Worm (Caenorhabditis elegans) whole organism, L1 larva: ENCODE data around the gene ZC190.4.

Experiments
- aly-2 ChIP-seq: fragments of 150-350 bp; optimal IDR thresholded peaks from 2 replicates; lab custom pipeline; 2014; ENCODE audit warnings: missing biosample characterization, missing genetic modification characterization
- ama-1 ChIP-seq: fragments of 150-350 bp; optimal IDR thresholded peaks from 2 replicates; lab custom pipeline; 2014
- elt-2 ChIP-seq: sonication (generic microtip); optimal IDR thresholded peaks from 2 replicates; lab custom pipeline; 2016; ENCODE audit warnings: missing genetic modification characterization, mild to moderate bottlenecking, inconsistent platforms, missing compliant biosample characterization, missing genetic modification reagents
- fkh-10 ChIP-seq: sonication (generic microtip); optimal IDR thresholded peaks from 2 replicates; lab custom pipeline; 2017; ENCODE audit warnings: missing biosample characterization, missing genetic modification reagents, missing genetic modification characterization
- hpl-2 ChIP-seq: fragments of 150-350 bp; optimal IDR thresholded peaks from 2 replicates; lab custom pipeline; 2014; ENCODE audit warnings: missing biosample characterization, missing genetic modification reagents, missing genetic modification characterization
- mab-9 ChIP-seq: fragments of 200-800 bp; sonication (Bioruptor generic); IDR thresholded peaks from 2 replicates; pipeline ENCODE4 v1.3.6; 2022; ENCODE audit warnings: missing genetic modification reagents, missing genetic modification characterization, missing compliant biosample characterization
- nhr-76 ChIP-seq: sonication (generic microtip); optimal IDR thresholded peaks from 2 replicates; lab custom pipeline; 2017; ENCODE audit warnings: missing biosample characterization, missing genetic modification characterization
- nhr-77 ChIP-seq: fragments of 150-350 bp; optimal IDR thresholded peaks from 2 replicates; lab custom pipeline; 2014; ENCODE audit warnings: missing biosample characterization, missing genetic modification characterization

DNA sequence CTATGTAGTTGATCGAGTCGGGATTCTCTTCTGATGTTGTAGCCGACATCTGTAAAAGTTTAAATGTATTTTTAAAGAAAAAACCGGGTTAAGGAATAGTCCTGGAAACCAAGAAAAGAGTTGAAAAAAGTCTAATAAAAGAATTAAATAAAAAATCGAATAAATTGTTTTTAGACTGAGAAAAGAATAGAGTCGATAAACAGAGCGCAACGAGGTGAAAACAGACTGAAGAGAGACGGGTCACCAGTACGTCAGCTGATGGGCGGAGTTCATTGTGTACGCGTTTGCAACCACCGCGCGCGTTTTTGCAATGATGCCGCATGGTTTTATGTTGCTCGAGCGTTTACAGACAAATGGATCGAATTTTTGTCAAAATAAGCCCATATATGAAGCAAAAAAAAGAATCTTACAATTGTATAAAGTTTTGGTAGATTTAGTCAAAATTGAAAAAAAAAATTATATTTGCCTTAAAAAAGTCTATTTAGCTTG, 34.5 kb upstream of the ZC190.4 start, which contains the start of gene atg-18:
- TF ChIP-seq nhr-76 (no peak), hpl-2 (GFP tag; lab: Kevin White, UChicago) (peak; percentile 63), aly-2 (tag; lab: Kevin White, UChicago) (no peak), nhr-77 (tag; lab: Kevin White, UChicago) (no peak), ama-1 (no peak), mab-9 (GFP tag; lab: Robert Waterston, UW) (no peak), fkh-10 (no peak), elt-2 (tag; lab: Kevin White, UChicago) (peak; percentile 52)
